Worm (Caenorhabditis elegans): Measurements from ENCODE around the gene srh-7.

ce11 chrV:3994048-3994447 is 14.0 kb upstream of the srh-7 start, which contains the start of gene K09D9.9:
- no peak for TF ChIP-seq sptf-1 (tag; optimal IDR thresholded peaks at IDR 0.05)
- no peak for TF ChIP-seq pha-4 (tag; optimal IDR thresholded peaks at IDR 0.05)
